Fruit fly (Drosophila melanogaster): ENCODE results near the gene tal-AA.

The tal-AA gene

DNA sequence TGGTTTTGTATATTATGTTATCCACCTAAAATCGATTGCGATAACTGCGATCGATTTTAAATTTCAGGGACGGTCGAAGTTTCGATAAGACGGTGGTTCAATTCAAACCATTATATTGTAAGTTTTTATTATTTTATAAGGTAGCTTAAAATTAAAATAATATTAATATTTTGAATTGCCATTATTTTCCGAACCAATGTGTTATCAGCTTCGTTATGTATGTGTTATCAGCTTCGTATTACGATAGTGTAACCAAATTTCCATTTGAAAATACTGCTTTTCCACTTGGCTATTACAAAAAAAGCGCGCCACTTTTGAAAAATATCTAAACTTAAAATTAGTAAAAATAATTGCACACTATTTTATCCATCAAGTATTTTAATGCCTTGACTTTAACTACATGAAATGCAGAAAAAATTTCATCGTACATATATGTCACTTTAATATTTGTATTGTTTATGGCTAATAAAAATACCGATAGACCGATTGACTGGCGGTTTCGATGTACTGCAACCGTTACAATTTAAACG, 27.0 kb downstream of the tal-AA start, which contains the start of gene CG31495 (continued):
- TF ChIP-seq Mes4 (GFP tag; optimal IDR thresholded peaks at IDR 0.05), result no peak
- no peak for TF ChIP-seq Rx (GFP tag; IDR thresholded peaks at IDR 0.05)
- no peak for TF ChIP-seq CG6175 (GFP tag; IDR thresholded peaks at IDR 0.05)
- no peak for TF ChIP-seq Fer2 (tag; optimal IDR thresholded peaks at IDR 0.05)
- no peak for TF ChIP-seq Atf-2 (GFP tag; optimal IDR thresholded peaks at IDR 0.05)
- no peak for TF ChIP-seq mld (GFP tag; IDR thresholded peaks at IDR 0.05; ENCODE audit: partially characterized antibody)
- TF ChIP-seq CG1024 (GFP tag; IDR thresholded peaks at IDR 0.05), result 0 out of 2 replicates have a peak, but pooled peaks have one; percentile 3
- no peak for TF ChIP-seq CG8478 (optimal IDR thresholded peaks at IDR 0.05)
- peak; percentile 65 for TF ChIP-seq Sry-δ (GFP tag; optimal IDR thresholded peaks at IDR 0.05)
- no peak for TF ChIP-seq NC2α (GFP tag; optimal IDR thresholded peaks at IDR 0.05)
- peak; percentile 58 for TF ChIP-seq CoRest (tag; optimal IDR thresholded peaks at IDR 0.05)
- TF ChIP-seq cg (GFP tag; optimal IDR thresholded peaks at IDR 0.05), result no peak
- peak; percentile 47; the same call in 2 of the 3 replicates for TF ChIP-seq CG34224 (GFP tag; IDR thresholded peaks at IDR 0.05; ENCODE audit: partially characterized antibody)
- no peak for TF ChIP-seq CHES-1-like (GFP tag; optimal IDR thresholded peaks at IDR 0.05)
- no peak for TF ChIP-seq pum (GFP tag; optimal IDR thresholded peaks at IDR 0.05)
- TF ChIP-seq gcm2 (GFP tag; optimal IDR thresholded peaks at IDR 0.05), result no peak
- no peak for TF ChIP-seq CG8089 (GFP tag; optimal IDR thresholded peaks at IDR 0.05)
- TF ChIP-seq CkIIα-i1 (GFP tag; IDR thresholded peaks at IDR 0.05), result no peak
- TF ChIP-seq ham (GFP tag; IDR thresholded peaks at IDR 0.05), result no peak
- no peak for TF ChIP-seq tio (GFP tag; optimal IDR thresholded peaks at IDR 0.05)
- TF ChIP-seq mam (GFP tag; optimal IDR thresholded peaks at IDR 0.05), result peak; percentile 56
- TF ChIP-seq ci (GFP tag; IDR thresholded peaks at IDR 0.05), result no peak
- TF ChIP-seq Lpt (GFP tag; optimal IDR thresholded peaks at IDR 0.05), result no peak
- peak; percentile 25 for TF ChIP-seq az2 (GFP tag; optimal IDR thresholded peaks at IDR 0.05)
- TF ChIP-seq Dek (tag; optimal IDR thresholded peaks at IDR 0.05), result peak; percentile 25
- TF ChIP-seq Usf (GFP tag; optimal IDR thresholded peaks at IDR 0.05), result no peak
- no peak for TF ChIP-seq CG13296 (GFP tag; optimal IDR thresholded peaks at IDR 0.05)
- no peak for TF ChIP-seq HHEX (GFP tag; optimal IDR thresholded peaks at IDR 0.05)
- peak; percentile 84 for TF ChIP-seq CG17186 (GFP tag; optimal IDR thresholded peaks at IDR 0.05)
- peak; percentile 32 for TF ChIP-seq Sox102F (GFP tag; optimal IDR thresholded peaks at IDR 0.05)
- peak in 1 of 2 experiments; percentile 85 for TF ChIP-seq Pdp1 (GFP tag; optimal IDR thresholded peaks at IDR 0.05)
- peak; percentile 35 for TF ChIP-seq Chrac-16 (GFP tag; optimal IDR thresholded peaks at IDR 0.05)
- TF ChIP-seq Six4 (GFP tag; optimal IDR thresholded peaks at IDR 0.05), result no peak
- TF ChIP-seq CG30403 (GFP tag; optimal IDR thresholded peaks at IDR 0.05), result peak; percentile 17
- peak; percentile 37 for TF ChIP-seq Xbp1 (GFP tag; optimal IDR thresholded peaks at IDR 0.05)
- TF ChIP-seq CG7372 (GFP tag; IDR thresholded peaks at IDR 0.05), result no peak
- TF ChIP-seq CG16813 (GFP tag; IDR thresholded peaks at IDR 0.05; ENCODE audit: partially characterized antibody), result peak; percentile 58
- peak; percentile 62 for TF ChIP-seq GATAe (GFP tag; conservative IDR thresholded peaks at IDR 0.05)
- no peak for TF ChIP-seq wor (GFP tag; IDR thresholded peaks at IDR 0.05)
- peak; percentile 24 for TF ChIP-seq CG18262 (tag; optimal IDR thresholded peaks at IDR 0.05)
- peak; percentile 42 for TF ChIP-seq lilli (GFP tag; optimal IDR thresholded peaks at IDR 0.05)
- TF ChIP-seq jumu (GFP tag; optimal IDR thresholded peaks at IDR 0.05), result no peak
- TF ChIP-seq Neu2 (GFP tag; optimal IDR thresholded peaks at IDR 0.05; ENCODE audit: borderline replicate concordance), result no peak
- no peak for TF ChIP-seq ash1 (GFP tag; optimal IDR thresholded peaks at IDR 0.05)
- TF ChIP-seq Med (GFP tag), result peak; percentile 66
- TF ChIP-seq tin (GFP tag; optimal IDR thresholded peaks at IDR 0.05), result peak; percentile 31
- TF ChIP-seq phol (tag; optimal IDR thresholded peaks at IDR 0.05), result peak; percentile 67
- no peak for TF ChIP-seq CG32532 (GFP tag; IDR thresholded peaks at IDR 0.05)
- TF ChIP-seq gcm (GFP tag; optimal IDR thresholded peaks at IDR 0.05), result no peak
- no peak for TF ChIP-seq schlank (tag; optimal IDR thresholded peaks at IDR 0.05)
- peak; percentile 21 for TF ChIP-seq CG13424 (tag; optimal IDR thresholded peaks at IDR 0.05)
- no peak for TF ChIP-seq CG12104 (GFP tag; optimal IDR thresholded peaks at IDR 0.05)
